Fruit fly (Drosophila melanogaster) whole organism, embryonic: ENCODE data around the gene mdlc.

ENCODE experiments used
- Atf6 ChIP-seq: fragments of 200-800 bp; sonication (Bioruptor generic); IDR thresholded peaks from 2 replicates; pipeline ENCODE4 v1.3.6; 2022; ENCODE audit warnings: missing biosample characterization, missing genetic modification characterization
- BEAF-32 ChIP-seq: fragments of 200-800 bp; sonication (Bioruptor generic); optimal IDR thresholded peaks from 3 replicates; lab custom pipeline; 2017; ENCODE audit warnings: missing biosample characterization, missing genetic modification characterization, mild to moderate bottlenecking, moderate library complexity, missing genetic modification reagents
- Bdp1 ChIP-seq: fragments of 200-800 bp; sonication (Bioruptor generic); optimal IDR thresholded peaks from 3 replicates; lab custom pipeline; 2016; ENCODE audit warnings: missing biosample characterization, missing genetic modification characterization
- Bteb2 ChIP-seq: fragments of 200-800 bp; sonication (Bioruptor generic); optimal IDR thresholded peaks from 2 replicates; lab custom pipeline; 2016; ENCODE audit warnings: missing biosample characterization, missing genetic modification characterization
- CG1024 ChIP-seq: fragments of 200-800 bp; sonication (Bioruptor generic); IDR thresholded peaks from 2 replicates; pipeline ENCODE4 v1.3.6; 2022; ENCODE audit warnings: missing biosample characterization, missing genetic modification characterization
- CG10543 ChIP-seq: fragments of 200-800 bp; sonication (Bioruptor generic); optimal IDR thresholded peaks from 3 replicates; lab custom pipeline; 2017; ENCODE audit warnings: missing biosample characterization, mild to moderate bottlenecking, missing genetic modification characterization, moderate library complexity
- CG10654 ChIP-seq: fragments of 200-800 bp; sonication (Bioruptor generic); optimal IDR thresholded peaks from 2 replicates; lab custom pipeline; 2016; ENCODE audit warnings: missing biosample characterization, missing genetic modification characterization
- CG12104 ChIP-seq: fragments of 200-800 bp; sonication (Bioruptor generic); optimal IDR thresholded peaks from 3 replicates; lab custom pipeline; 2016; ENCODE audit warnings: missing biosample characterization, missing genetic modification characterization
- CG13424 ChIP-seq: fragments of 200-800 bp; sonication (Bioruptor generic); optimal IDR thresholded peaks from 2 replicates; lab custom pipeline; 2019; ENCODE audit warnings: missing biosample characterization, mild to moderate bottlenecking, missing genetic modification characterization, moderate library complexity
- CG16779 ChIP-seq: fragments of 200-800 bp; sonication (Bioruptor generic); IDR thresholded peaks from 2 replicates; pipeline ENCODE4 v1.3.6; 2022; ENCODE audit warnings: missing biosample characterization, missing genetic modification characterization
- CG17328 ChIP-seq: fragments of 200-800 bp; sonication (Bioruptor generic); IDR thresholded peaks from 2 replicates; pipeline ENCODE4 v1.3.6; 2022; ENCODE audit warnings: missing biosample characterization, missing genetic modification characterization
- CG17912 ChIP-seq: fragments of 200-800 bp; sonication (Bioruptor generic); optimal IDR thresholded peaks from 2 replicates; lab custom pipeline; 2018; ENCODE audit warnings: missing biosample characterization, mild to moderate bottlenecking, missing genetic modification characterization
- CG3995 ChIP-seq: fragments of 200-800 bp; sonication (Bioruptor generic); optimal IDR thresholded peaks from 3 replicates; lab custom pipeline; 2016; ENCODE audit warnings: missing biosample characterization, missing genetic modification characterization
- CG4328 ChIP-seq: fragments of 200-800 bp; sonication (Bioruptor generic); optimal IDR thresholded peaks from 3 replicates; lab custom pipeline; 2017; ENCODE audit warnings: missing biosample characterization, missing genetic modification reagents, missing genetic modification characterization
- CG6689 ChIP-seq: fragments of 200-800 bp; sonication (Bioruptor generic); IDR thresholded peaks from 2 replicates; pipeline ENCODE4 v1.3.6; 2022; ENCODE audit warnings: missing biosample characterization, missing genetic modification characterization
- CG7556 ChIP-seq: fragments of 200-800 bp; sonication (Bioruptor generic); optimal IDR thresholded peaks from 2 replicates; lab custom pipeline; 2017; ENCODE audit warnings: missing biosample characterization, mild to moderate bottlenecking, missing genetic modification characterization
- CG7987 ChIP-seq: fragments of 200-800 bp; sonication (Bioruptor generic); optimal IDR thresholded peaks from 2 replicates; lab custom pipeline; 2018; ENCODE audit warnings: missing biosample characterization, mild to moderate bottlenecking, missing genetic modification characterization, moderate library complexity
- CG8944 ChIP-seq: fragments of 200-800 bp; sonication (Bioruptor generic); optimal IDR thresholded peaks from 3 replicates; lab custom pipeline; 2016; ENCODE audit warnings: missing biosample characterization, missing genetic modification characterization
- CG9215 ChIP-seq: fragments of 200-800 bp; sonication (Bioruptor generic); IDR thresholded peaks from 2 replicates; pipeline ENCODE4 v1.3.6; 2022; ENCODE audit warnings: missing biosample characterization, missing genetic modification characterization
- Camta ChIP-seq: fragments of 200-800 bp; sonication (Bioruptor generic); optimal IDR thresholded peaks from 2 replicates; lab custom pipeline; 2016; ENCODE audit warnings: missing biosample characterization, missing genetic modification characterization
- Doc2 ChIP-seq: fragments of 200-800 bp; sonication (Bioruptor generic); IDR thresholded peaks from 2 replicates; pipeline ENCODE4 v1.3.6; 2022; ENCODE audit warnings: missing biosample characterization, missing genetic modification characterization
- Dp ChIP-seq: fragments of 200-800 bp; sonication (Bioruptor generic); optimal IDR thresholded peaks from 2 replicates; lab custom pipeline; 2018; ENCODE audit warnings: missing biosample characterization, mild to moderate bottlenecking, missing genetic modification characterization, moderate library complexity
- H2.0 ChIP-seq: fragments of 200-800 bp; sonication (Bioruptor generic); IDR thresholded peaks from 2 replicates; pipeline ENCODE4 v1.3.6; 2022; ENCODE audit warnings: missing biosample characterization, missing genetic modification characterization
- Hmx ChIP-seq: fragments of 200-800 bp; sonication (Bioruptor generic); optimal IDR thresholded peaks from 2 replicates; lab custom pipeline; 2016; ENCODE audit warnings: missing biosample characterization, missing genetic modification characterization
- Hr78 ChIP-seq, 2 experiments: fragments of 200-800 bp in 1 of 2; fragments of >200 bp in 1 of 2; sonication (Bioruptor generic) in 1 of 2; optimal IDR thresholded peaks; 2 replicates each; lab custom pipeline; 2017 to 2019; ENCODE audit warnings: missing biosample characterization in 2 of 2, missing genetic modification characterization in 2 of 2, mild to moderate bottlenecking in 1 of 2, moderate library complexity in 1 of 2
- Meics ChIP-seq: fragments of 200-800 bp; sonication (Bioruptor generic); optimal IDR thresholded peaks from 2 replicates; lab custom pipeline; 2017; ENCODE audit warnings: missing biosample characterization, mild to moderate bottlenecking, missing genetic modification characterization
- Neu2 ChIP-seq: fragments of 200-800 bp; sonication (Bioruptor generic); optimal IDR thresholded peaks from 3 replicates; lab custom pipeline; 2016; ENCODE audit warnings: missing biosample characterization, missing genetic modification characterization, borderline replicate concordance
- Nf-YB ChIP-seq: fragments of 200-800 bp; sonication (Bioruptor generic); optimal IDR thresholded peaks from 3 replicates; lab custom pipeline; 2019; ENCODE audit warnings: missing biosample characterization, mild to moderate bottlenecking, missing genetic modification characterization, moderate library complexity
- Side ChIP-seq: fragments of 200-800 bp; sonication (Bioruptor generic); optimal IDR thresholded peaks from 2 replicates; lab custom pipeline; 2016; ENCODE audit warnings: missing biosample characterization, missing genetic modification characterization
- Sin3A ChIP-seq: fragments of >200 bp; optimal IDR thresholded peaks from 2 replicates; lab custom pipeline; 2018
- Spps ChIP-seq: fragments of 200-800 bp; sonication (Bioruptor generic); optimal IDR thresholded peaks from 2 replicates; lab custom pipeline; 2018; ENCODE audit warnings: missing biosample characterization, mild to moderate bottlenecking, missing genetic modification characterization
- Trl ChIP-seq, 3 experiments: fragments of >200 bp in 2 of 3; fragments of 200-800 bp in 1 of 3; sonication (Bioruptor generic) in 1 of 3; optimal IDR thresholded peaks; 2 replicates in 1 of 3; 3 replicates in 2 of 3; lab custom pipeline; 2016 to 2017; ENCODE audit warnings: missing biosample characterization in 1 of 3, missing genetic modification characterization in 1 of 3
- Usf ChIP-seq: fragments of 200-800 bp; sonication (Bioruptor generic); optimal IDR thresholded peaks from 2 replicates; lab custom pipeline; 2017; ENCODE audit warnings: missing genotype, missing biosample characterization, missing genetic modification characterization
- Xrp1 ChIP-seq: fragments of 200-800 bp; sonication (Bioruptor generic); IDR thresholded peaks from 2 replicates; pipeline ENCODE4 v1.3.6; 2022; ENCODE audit warnings: missing biosample characterization, missing genetic modification characterization
- YL-1 ChIP-seq: fragments of 200-800 bp; sonication (Bioruptor generic); optimal IDR thresholded peaks from 3 replicates; lab custom pipeline; 2017; ENCODE audit warnings: missing biosample characterization, mild to moderate bottlenecking, missing genetic modification characterization
- ab ChIP-seq: fragments of 200-800 bp; sonication (Bioruptor generic); optimal IDR thresholded peaks from 2 replicates; lab custom pipeline; 2016; ENCODE audit warnings: missing biosample characterization, missing genetic modification characterization
- ap ChIP-seq: fragments of 200-800 bp; sonication (Bioruptor generic); IDR thresholded peaks from 2 replicates; pipeline ENCODE4 v1.3.6; 2022; ENCODE audit warnings: missing biosample characterization, missing genetic modification characterization
- az2 ChIP-seq: fragments of 200-800 bp; sonication (Bioruptor generic); optimal IDR thresholded peaks from 3 replicates; lab custom pipeline; 2016; ENCODE audit warnings: missing biosample characterization, missing genetic modification characterization
- bcd ChIP-seq: fragments of 200-800 bp; sonication (Bioruptor generic); optimal IDR thresholded peaks from 2 replicates; lab custom pipeline; 2017; ENCODE audit warnings: missing biosample characterization, mild to moderate bottlenecking, missing genetic modification characterization
- dati ChIP-seq: fragments of 200-800 bp; sonication (Bioruptor generic); IDR thresholded peaks from 2 replicates; pipeline ENCODE4 v1.3.6; 2022; ENCODE audit warnings: missing biosample characterization, missing genetic modification characterization
- dimm ChIP-seq: fragments of 200-800 bp; sonication (Bioruptor generic); IDR thresholded peaks from 2 replicates; pipeline ENCODE4 v1.3.6; 2022; ENCODE audit warnings: missing biosample characterization, missing genetic modification characterization
- exex ChIP-seq: fragments of 200-800 bp; sonication (Bioruptor generic); optimal IDR thresholded peaks from 4 replicates; lab custom pipeline; 2018; ENCODE audit warnings: missing biosample characterization, mild to moderate bottlenecking, missing genetic modification characterization, moderate library complexity
- gcm ChIP-seq: fragments of 200-800 bp; sonication (Bioruptor generic); optimal IDR thresholded peaks from 2 replicates; lab custom pipeline; 2019; ENCODE audit warnings: missing biosample characterization, mild to moderate bottlenecking, missing genetic modification characterization, moderate library complexity
- ro ChIP-seq: fragments of 200-800 bp; sonication (Bioruptor generic); IDR thresholded peaks from 2 replicates; pipeline ENCODE4 v1.3.6; 2022; ENCODE audit warnings: missing biosample characterization, missing genetic modification characterization
- sim ChIP-seq: fragments of 200-800 bp; sonication (Bioruptor generic); IDR thresholded peaks from 2 replicates; pipeline ENCODE4 v1.3.6; 2022; ENCODE audit warnings: missing biosample characterization, missing genetic modification characterization
- so ChIP-seq: fragments of 200-800 bp; sonication (Bioruptor generic); IDR thresholded peaks from 3 replicates; pipeline ENCODE4 v1.3.6; 2022; ENCODE audit warnings: missing biosample characterization, missing genetic modification characterization
- tio ChIP-seq: fragments of 200-800 bp; sonication (Bioruptor generic); optimal IDR thresholded peaks from 2 replicates; lab custom pipeline; 2017; ENCODE audit warnings: missing biosample characterization, missing genetic modification characterization, inconsistent platforms
- tll ChIP-seq, 2 experiments: fragments of 200-800 bp in 1 of 2; fragments of >200 bp in 1 of 2; sonication (Bioruptor generic) in 1 of 2; optimal IDR thresholded peaks; 2 replicates each; lab custom pipeline; 2017 to 2019; ENCODE audit warnings: missing biosample characterization in 2 of 2, missing genetic modification characterization in 2 of 2, mild to moderate bottlenecking in 1 of 2, moderate library complexity in 1 of 2
- zen ChIP-seq: fragments of 200-800 bp; sonication (Bioruptor generic); optimal IDR thresholded peaks from 3 replicates; lab custom pipeline; 2018; ENCODE audit warnings: missing biosample characterization, mild to moderate bottlenecking, missing genetic modification characterization, moderate library complexity

Gene mdlc

DNA sequence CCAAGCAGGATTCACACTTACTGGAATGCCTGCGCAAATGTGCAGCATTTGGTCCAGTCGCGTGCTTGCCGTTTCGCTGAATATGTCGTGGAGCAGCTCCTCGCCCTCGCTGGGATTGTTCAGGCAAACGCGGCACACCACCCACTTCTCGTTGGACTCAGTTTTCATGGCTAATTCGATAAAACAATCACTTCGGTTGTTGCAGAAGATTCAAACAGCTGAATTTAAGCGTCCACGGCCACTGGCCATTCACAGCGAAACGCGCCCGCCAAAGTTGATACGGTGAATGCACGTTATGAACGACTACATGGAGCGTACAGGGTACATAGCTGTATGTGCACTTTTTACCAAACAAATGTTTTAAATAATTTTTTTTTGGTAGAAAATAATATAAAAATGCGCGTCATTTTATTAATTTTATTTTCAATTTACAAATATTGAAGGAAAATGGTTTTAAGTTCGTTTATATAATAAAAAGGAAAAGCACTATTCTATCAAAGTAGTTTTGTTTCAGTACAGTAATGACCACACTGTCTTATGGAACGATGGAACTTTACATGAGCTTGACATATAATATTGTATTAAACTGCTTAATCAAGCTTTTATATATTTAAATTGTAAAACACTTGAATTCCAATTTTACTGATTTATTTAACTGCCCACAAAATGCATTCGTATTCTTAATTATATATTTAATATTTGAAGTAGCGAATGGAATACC lies 26.3 kb upstream of the mdlc start, which contains the start of gene trem (continued):
- TF ChIP-seq CG7556 (GFP tag; lab: Kevin White, UChicago), result peak; percentile 82
- TF ChIP-seq az2 (GFP tag; lab: Kevin White, UChicago), result peak; percentile 73
- TF ChIP-seq CG13424, result peak; percentile 80
- TF ChIP-seq tio (GFP tag; lab: Kevin White, UChicago), result no peak
- no peak for TF ChIP-seq Trl (optimal IDR thresholded peaks at IDR 0.05; lab: Kevin White, UChicago)
- TF ChIP-seq Trl (GFP tag; optimal IDR thresholded peaks at IDR 0.05; lab: Kevin White, UChicago), result peak; percentile 37
- TF ChIP-seq CG17912 (GFP tag; lab: Kevin White, UChicago), result no peak
- TF ChIP-seq Hmx (GFP tag; lab: Kevin White, UChicago), result peak; percentile 27
- TF ChIP-seq Side (GFP tag; lab: Kevin White, UChicago), result no peak
- TF ChIP-seq exex, result no peak
- no peak for TF ChIP-seq Hr78 (GFP tag; optimal IDR thresholded peaks at IDR 0.05; lab: Kevin White, UChicago)
- TF ChIP-seq CG9215 (GFP tag; lab: Robert Waterston, UW), result peak; percentile 83
- TF ChIP-seq CG7987 (GFP tag; lab: Kevin White, UChicago), result no peak
- peak; percentile 0 for TF ChIP-seq Sin3A (lab: Kevin White, UChicago)
- TF ChIP-seq CG6689 (GFP tag; lab: Robert Waterston, UW), result peak; percentile 57; the same call in 1 of the 2 replicates
- peak; percentile 31 for TF ChIP-seq CG3995 (GFP tag; lab: Kevin White, UChicago)
- peak; percentile 40 for TF ChIP-seq Camta (GFP tag; lab: Kevin White, UChicago)
- peak; percentile 85 for TF ChIP-seq Usf (GFP tag; lab: Kevin White, UChicago)
- no peak for TF ChIP-seq gcm
- peak; percentile 31 for TF ChIP-seq CG8944 (GFP tag; lab: Kevin White, UChicago)
- TF ChIP-seq Spps (tag; lab: Kevin White, UChicago), result no peak
- peak; percentile 79 for TF ChIP-seq bcd (GFP tag; lab: Kevin White, UChicago)
- TF ChIP-seq dati (GFP tag; lab: Robert Waterston, UW), result no peak
- TF ChIP-seq Xrp1 (GFP tag; lab: Robert Waterston, UW), result no peak; the same call in 1 of the 2 replicates
- peak; percentile 39 for TF ChIP-seq Bdp1 (GFP tag; lab: Kevin White, UChicago)
- TF ChIP-seq sim (GFP tag; lab: Robert Waterston, UW), result no peak
- 0 out of 2 replicates have a peak, but pooled peaks have one; percentile 35 for TF ChIP-seq CG16779 (GFP tag; lab: Robert Waterston, UW)
- TF ChIP-seq Nf-YB (GFP tag; lab: Kevin White, UChicago), result peak; percentile 45
- TF ChIP-seq dimm, result no peak
- TF ChIP-seq Meics (GFP tag; lab: Kevin White, UChicago), result peak; percentile 81
- TF ChIP-seq Doc2 (GFP tag; lab: Robert Waterston, UW), result no peak
- peak; percentile 13; the same call in 1 of the 2 replicates for TF ChIP-seq CG17328 (GFP tag; lab: Robert Waterston, UW)
- peak in 1 of 2 experiments; percentile 0 for TF ChIP-seq tll (GFP tag; optimal IDR thresholded peaks at IDR 0.05; lab: Kevin White, UChicago)
- TF ChIP-seq ap (GFP tag; lab: Robert Waterston, UW), result 0 out of 2 replicates have a peak, but pooled peaks have one; percentile 31
- TF ChIP-seq CG12104 (GFP tag; lab: Kevin White, UChicago), result peak; percentile 74
- TF ChIP-seq so (GFP tag; lab: Robert Waterston, UW), result no peak
- TF ChIP-seq H2.0, result peak; percentile 50
- TF ChIP-seq YL-1, result peak; percentile 51
- peak; percentile 71 for TF ChIP-seq CG4328 (GFP tag; lab: Kevin White, UChicago)
- peak; percentile 47; the same call in 1 of the 2 replicates for TF ChIP-seq Atf6 (GFP tag; lab: Robert Waterston, UW)
- TF ChIP-seq BEAF-32 (GFP tag; lab: Kevin White, UChicago), result peak; percentile 13
- TF ChIP-seq CG10654, result peak; percentile 63
- peak; percentile 76 for TF ChIP-seq zen (tag; lab: Kevin White, UChicago)
- peak; percentile 49; the same call in 1 of the 2 replicates for TF ChIP-seq CG1024 (GFP tag; lab: Robert Waterston, UW)
- TF ChIP-seq Neu2 (GFP tag; lab: Kevin White, UChicago), result no peak
- peak; percentile 19 for TF ChIP-seq Dp (GFP tag; lab: Kevin White, UChicago)
- TF ChIP-seq ab (GFP tag; lab: Kevin White, UChicago), result no peak
- peak; percentile 30 for TF ChIP-seq Bteb2
- peak; percentile 78 for TF ChIP-seq CG10543 (GFP tag; lab: Kevin White, UChicago)
- no peak for TF ChIP-seq ro (GFP tag; lab: Robert Waterston, UW)
